Worm (Caenorhabditis elegans) whole organism, young adult: ENCODE data around the gene cpin-1.

Experiments used
- B0035.1 ChIP-seq: sonication (generic microtip); optimal IDR thresholded peaks from 2 replicates; lab custom pipeline; 2016; ENCODE audit warnings: missing genetic modification characterization, mild to moderate bottlenecking, missing compliant biosample characterization, missing genotype, missing genetic modification reagents
- C06A6.2 ChIP-seq: fragments of 200-800 bp; sonication (Bioruptor generic); conservative IDR thresholded peaks from 2 replicates; pipeline ENCODE4 v1.3.6; 2022; ENCODE audit warnings: missing genetic modification characterization, missing compliant biosample characterization
- D2030.7 ChIP-seq: fragments of 200-800 bp; sonication (Bioruptor generic); IDR thresholded peaks from 2 replicates; pipeline ENCODE4 v1.3.6; 2022; ENCODE audit warnings: missing genetic modification reagents, missing genetic modification characterization, missing compliant biosample characterization
- F10E7.11 ChIP-seq: sonication (generic microtip); optimal IDR thresholded peaks from 2 replicates; lab custom pipeline; 2017; ENCODE audit warnings: mild to moderate bottlenecking, missing genetic modification characterization, moderate library complexity, missing compliant biosample characterization
- F49E8.2 ChIP-seq: sonication (generic microtip); optimal IDR thresholded peaks from 3 replicates; lab custom pipeline; 2017; ENCODE audit warnings: missing genetic modification characterization, mild to moderate bottlenecking, missing compliant biosample characterization, antibody characterized with exemption, moderate library complexity; ENCODE audit not compliant: insufficient read depth
- F55B11.4 ChIP-seq: sonication (generic microtip); optimal IDR thresholded peaks from 2 replicates; lab custom pipeline; 2016; ENCODE audit warnings: missing compliant biosample characterization, missing genetic modification characterization, borderline replicate concordance; ENCODE audit not compliant: insufficient read depth
- F57A8.1 ChIP-seq: fragments of 200-800 bp; sonication (Bioruptor generic); optimal IDR thresholded peaks from 2 replicates; lab custom pipeline; 2018; ENCODE audit warnings: mild to moderate bottlenecking, missing genetic modification characterization, moderate library complexity, missing compliant biosample characterization
- K11D2.4 ChIP-seq: fragments of 200-800 bp; sonication (Bioruptor generic); IDR thresholded peaks from 2 replicates; pipeline ENCODE4 v1.3.6; 2022; ENCODE audit warnings: missing genetic modification reagents, missing genetic modification characterization, missing compliant biosample characterization
- T26A5.8 ChIP-seq: sonication (generic microtip); optimal IDR thresholded peaks from 2 replicates; lab custom pipeline; 2016; ENCODE audit warnings: missing genetic modification characterization, missing compliant biosample characterization
- Y53G8AR.9 ChIP-seq: fragments of 200-800 bp; sonication (Bioruptor generic); conservative IDR thresholded peaks from 2 replicates; pipeline ENCODE4 v1.3.6; 2022; ENCODE audit warnings: missing genetic modification reagents, missing genetic modification characterization, missing compliant biosample characterization
- Y95B8A.8 ChIP-seq: fragments of 200-800 bp; sonication (Bioruptor generic); IDR thresholded peaks from 2 replicates; pipeline ENCODE4 v1.3.6; 2022; ENCODE audit warnings: missing genetic modification reagents, missing genetic modification characterization, missing compliant biosample characterization
- ZK185.1 ChIP-seq: sonication (generic microtip); optimal IDR thresholded peaks from 2 replicates; lab custom pipeline; 2016; ENCODE audit warnings: mild to moderate bottlenecking, missing genetic modification characterization, missing compliant biosample characterization; ENCODE audit not compliant: poor library complexity, severe bottlenecking
- akir-1 ChIP-seq: fragments of 200-800 bp; sonication (Bioruptor generic); optimal IDR thresholded peaks from 2 replicates; lab custom pipeline; 2018; ENCODE audit warnings: mild to moderate bottlenecking, missing genetic modification characterization, moderate library complexity, missing compliant biosample characterization
- aptf-2 ChIP-seq: fragments of 200-800 bp; sonication (Bioruptor generic); conservative IDR thresholded peaks from 2 replicates; pipeline ENCODE4 v1.3.6; 2022; ENCODE audit warnings: missing genetic modification reagents, missing genetic modification characterization, missing compliant biosample characterization
- aptf-3 ChIP-seq: fragments of 200-800 bp; sonication (Bioruptor generic); IDR thresholded peaks from 2 replicates; pipeline ENCODE4 v1.3.6; 2022; ENCODE audit warnings: missing genetic modification characterization, missing compliant biosample characterization
- attf-3 ChIP-seq: fragments of 200-800 bp; sonication (Bioruptor generic); conservative IDR thresholded peaks from 2 replicates; pipeline ENCODE4 v1.3.6; 2022; ENCODE audit warnings: missing genetic modification reagents, missing genetic modification characterization, missing compliant biosample characterization
- ceh-79 ChIP-seq: sonication (generic microtip); optimal IDR thresholded peaks from 2 replicates; lab custom pipeline; 2017; ENCODE audit warnings: mild to moderate bottlenecking, missing genetic modification characterization, missing compliant biosample characterization
- chd-7 ChIP-seq: sonication (generic microtip); optimal IDR thresholded peaks from 2 replicates; lab custom pipeline; 2016; ENCODE audit warnings: mild to moderate bottlenecking, missing genetic modification characterization, moderate library complexity, missing compliant biosample characterization
- dpl-1 ChIP-seq: fragments of 150-350 bp; optimal IDR thresholded peaks from 2 replicates; lab custom pipeline; 2014; ENCODE audit warnings: missing biosample characterization, missing genetic modification reagents, missing genetic modification characterization
- efl-1 ChIP-seq: fragments of 150-350 bp; optimal IDR thresholded peaks from 2 replicates; lab custom pipeline; 2014; ENCODE audit warnings: missing biosample characterization, missing genetic modification reagents, missing genetic modification characterization
- egl-44 ChIP-seq: fragments of 200-800 bp; sonication (Bioruptor generic); IDR thresholded peaks from 2 replicates; pipeline ENCODE4 v1.3.6; 2022; ENCODE audit warnings: missing genetic modification reagents, missing genetic modification characterization, missing compliant biosample characterization
- ets-4 ChIP-seq: fragments of 200-800 bp; sonication (Bioruptor generic); optimal IDR thresholded peaks from 2 replicates; lab custom pipeline; 2018; ENCODE audit warnings: mild to moderate bottlenecking, missing genetic modification characterization, missing compliant biosample characterization
- fkh-3 ChIP-seq: sonication (generic microtip); optimal IDR thresholded peaks from 2 replicates; lab custom pipeline; 2016; ENCODE audit warnings: mild to moderate bottlenecking, missing genetic modification characterization, missing compliant biosample characterization
- hmg-1.2 ChIP-seq: fragments of 200-800 bp; sonication (Bioruptor generic); IDR thresholded peaks from 2 replicates; pipeline ENCODE4 v1.3.6; 2022; ENCODE audit warnings: missing genetic modification reagents, missing genetic modification characterization, missing compliant biosample characterization
- hsf-1 ChIP-seq: fragments of 200-800 bp; sonication (Bioruptor generic); IDR thresholded peaks from 2 replicates; pipeline ENCODE4 v1.3.6; 2022; ENCODE audit warnings: missing genetic modification reagents, missing genetic modification characterization, missing compliant biosample characterization
- lsl-1 ChIP-seq: fragments of 200-800 bp; sonication (Bioruptor generic); optimal IDR thresholded peaks from 2 replicates; lab custom pipeline; 2018; ENCODE audit warnings: mild to moderate bottlenecking, missing genetic modification characterization, moderate library complexity, missing compliant biosample characterization
- madf-8 ChIP-seq: fragments of 200-800 bp; sonication (Bioruptor generic); conservative IDR thresholded peaks from 2 replicates; pipeline ENCODE4 v1.3.6; 2022; ENCODE audit warnings: missing genetic modification reagents, missing genetic modification characterization, missing compliant biosample characterization
- nfyb-1 ChIP-seq: fragments of 200-800 bp; sonication (Bioruptor generic); IDR thresholded peaks from 2 replicates; pipeline ENCODE4 v1.3.6; 2022; ENCODE audit warnings: missing genetic modification reagents, missing genetic modification characterization, missing compliant biosample characterization
- rcor-1 ChIP-seq: fragments of 200-800 bp; sonication (Bioruptor generic); IDR thresholded peaks from 2 replicates; pipeline ENCODE4 v1.3.6; 2022; ENCODE audit warnings: missing genetic modification reagents, missing genetic modification characterization, missing compliant biosample characterization
- sdz-38 ChIP-seq: sonication (generic microtip); optimal IDR thresholded peaks from 2 replicates; lab custom pipeline; 2016; ENCODE audit warnings: missing genotype, missing genetic modification characterization, missing compliant biosample characterization
- tbp1 ChIP-seq: fragments of 200-800 bp; sonication (Bioruptor generic); optimal IDR thresholded peaks from 2 replicates; lab custom pipeline; 2018; ENCODE audit warnings: mild to moderate bottlenecking, missing genetic modification characterization, missing compliant biosample characterization
- tlf-1 ChIP-seq: fragments of 200-800 bp; sonication (Bioruptor generic); optimal IDR thresholded peaks from 2 replicates; lab custom pipeline; 2018; ENCODE audit warnings: mild to moderate bottlenecking, missing genetic modification characterization, missing compliant biosample characterization
- unc-62 ChIP-seq: fragments of 150-350 bp; optimal IDR thresholded peaks from 2 replicates; lab custom pipeline; 2014; ENCODE audit warnings: missing biosample characterization, missing genetic modification reagents, missing genetic modification characterization
- zim-3 ChIP-seq: sonication (generic microtip); optimal IDR thresholded peaks from 2 replicates; lab custom pipeline; 2017; ENCODE audit warnings: mild to moderate bottlenecking, missing genetic modification characterization, moderate library complexity, missing compliant biosample characterization
- ztf-22 ChIP-seq: fragments of 200-800 bp; sonication (Bioruptor generic); optimal IDR thresholded peaks from 2 replicates; lab custom pipeline; 2018; ENCODE audit warnings: mild to moderate bottlenecking, missing genetic modification characterization, moderate library complexity, missing compliant biosample characterization
- ztf-26 ChIP-seq: sonication (generic microtip); optimal IDR thresholded peaks from 2 replicates; lab custom pipeline; 2017; ENCODE audit warnings: missing genetic modification characterization, missing compliant biosample characterization

The cpin-1 gene

DNA sequence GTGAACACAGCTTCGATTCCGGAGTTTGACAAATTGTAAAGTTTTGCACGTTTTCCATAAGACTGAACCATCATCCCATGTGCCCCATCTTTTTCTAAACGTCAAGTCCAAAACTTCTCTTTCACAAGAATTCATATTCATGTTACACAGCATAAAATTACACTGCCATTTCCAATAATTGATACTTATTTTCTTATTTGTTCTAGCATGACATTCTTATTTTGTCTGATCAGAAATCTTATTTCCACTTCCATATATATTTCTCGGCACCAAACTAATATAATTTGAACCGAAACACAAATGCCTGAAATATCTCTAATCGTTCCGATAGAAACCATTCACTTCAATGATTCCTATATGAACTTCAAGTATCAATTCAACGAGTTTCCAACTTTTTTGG, 35.5 kb downstream of the cpin-1 start, which contains the start of gene sru-2:
sru-2 (plus strand) TSS at position 301 of the 400 bp plus-strand sequence.
- TF ChIP-seq nfyb-1 (no peak), sdz-38 (no peak), rcor-1 (GFP tag; lab: Robert Waterston, UW) (no peak), hmg-1.2 (GFP tag; lab: Robert Waterston, UW) (no peak), ceh-79 (tag; lab: Kevin White, UChicago) (no peak), D2030.7 (GFP tag; lab: Robert Waterston, UW) (no peak), F55B11.4 (tag; lab: Kevin White, UChicago) (no peak), ets-4 (GFP tag; lab: Kevin White, UChicago) (no peak), ztf-26 (tag; lab: Kevin White, UChicago) (no peak), ZK185.1 (no peak), ztf-22 (no peak), egl-44 (GFP tag; lab: Robert Waterston, UW) (no peak)

ce11 chrIV:9486779-9487178, 36.3 kb downstream of the cpin-1 start:
- TF ChIP-seq tbp1 (no peak), C06A6.2 (GFP tag; lab: Robert Waterston, UW) (no peak), ztf-22 (no peak), dpl-1 (GFP tag; lab: Kevin White, UChicago) (no peak), B0035.1 (no peak), Y53G8AR.9 (GFP tag; lab: Robert Waterston, UW) (no peak), hsf-1 (GFP tag; lab: Robert Waterston, UW) (no peak), unc-62 (GFP tag; lab: Kevin White, UChicago) (no peak), chd-7 (no peak), egl-44 (GFP tag; lab: Robert Waterston, UW) (no peak), F55B11.4 (tag; lab: Kevin White, UChicago) (no peak), aptf-2 (no peak), F57A8.1 (GFP tag; lab: Kevin White, UChicago) (no peak), fkh-3 (tag; lab: Kevin White, UChicago) (no peak), F49E8.2 (no peak), attf-3 (no peak)

DNA sequence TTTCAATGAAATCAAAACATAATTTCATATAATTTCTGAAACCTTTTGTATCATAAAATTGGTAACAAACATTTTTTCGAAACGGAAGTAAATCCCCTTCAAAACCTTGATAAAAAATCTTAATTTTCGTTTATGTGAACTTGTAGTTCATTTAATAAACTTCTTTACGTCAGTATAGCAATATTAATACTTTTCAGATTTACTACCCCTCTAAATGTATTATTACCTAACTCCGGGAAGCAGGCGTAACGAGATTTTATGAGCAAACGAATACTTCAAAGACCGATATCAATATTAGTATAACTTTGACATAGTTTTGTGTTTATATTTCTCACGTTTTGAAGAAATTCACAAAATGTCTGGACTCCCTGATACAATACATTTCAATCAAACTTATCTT, 37.8 kb downstream of the cpin-1 start, which contains the start of gene sru-1:
sru-1 (plus strand) TSS at position 301 of the 400 bp plus-strand sequence.
- TF ChIP-seq K11D2.4 (GFP tag; lab: Robert Waterston, UW), result no peak
- TF ChIP-seq, all 124 proteins: peak for 0

- no peak for TF ChIP-seq tlf-1 (GFP tag; lab: Kevin White, UChicago)
- TF ChIP-seq akir-1 (GFP tag; lab: Kevin White, UChicago), result no peak
- TF ChIP-seq madf-8 (GFP tag; lab: Robert Waterston, UW), result no peak
- no peak for TF ChIP-seq aptf-3 (GFP tag; lab: Robert Waterston, UW)
- TF ChIP-seq F10E7.11 (tag; lab: Kevin White, UChicago), result no peak
- no peak for TF ChIP-seq ets-4 (GFP tag; lab: Kevin White, UChicago)
- TF ChIP-seq efl-1, result no peak
- TF ChIP-seq lsl-1 (GFP tag; lab: Kevin White, UChicago), result no peak
- TF ChIP-seq T26A5.8 (tag; lab: Kevin White, UChicago), result no peak
- TF ChIP-seq Y95B8A.8 (GFP tag; lab: Robert Waterston, UW), result no peak
- no peak for TF ChIP-seq zim-3 (tag; lab: Kevin White, UChicago)
Observed at ce11 chrIV:9490320-9490719, 39.8 kb downstream of the cpin-1 start, which contains the start of gene sru-6. TSS of gene sru-6 (plus strand) at chrIV:9490620.
